Worm (Caenorhabditis elegans): ENCODE measurements around the gene ZK1307.3.

ce11 chrII:9636300-9636699, 16.5 kb downstream of the ZK1307.3 start, which contains the start of gene ZK1307.7:
- TF ChIP-seq daf-12 (tag; optimal IDR thresholded peaks at IDR 0.05) (no peak), nfya-1 (tag; optimal IDR thresholded peaks at IDR 0.05; ENCODE audit: insufficient read depth) (no peak), unc-62 (GFP tag; optimal IDR thresholded peaks at IDR 0.05) (no peak), ztf-11 (tag; optimal IDR thresholded peaks at IDR 0.05) (no peak), skn-1 (tag; optimal IDR thresholded peaks at IDR 0.05) (no peak), fkh-10 (GFP tag; optimal IDR thresholded peaks at IDR 0.05) (no peak), R02D3.7 (tag; optimal IDR thresholded peaks at IDR 0.05) (no peak), elt-3 (tag; optimal IDR thresholded peaks at IDR 0.05) (no peak), pqm-1 (tag; optimal IDR thresholded peaks at IDR 0.05) (no peak), egl-27 (tag; optimal IDR thresholded peaks at IDR 0.05) (no peak), nhr-28 (tag; optimal IDR thresholded peaks at IDR 0.05) (no peak)
